Fruit fly (Drosophila melanogaster) whole organism, embryonic: ENCODE measurements around the gene CG10809.
A peak's percentile ranks its signal among the peaks of the same experiment; 100 is the strongest.

ENCODE experiments used
- ATbp ChIP-seq: fragments of 200-800 bp; sonication (Bioruptor generic); optimal IDR thresholded peaks from 2 replicates; lab custom pipeline; 2017; ENCODE audit warnings: missing biosample characterization, mild to moderate bottlenecking, missing genetic modification characterization, missing genetic modification reagents
- Adf1 ChIP-seq: fragments of 200-800 bp; sonication (Bioruptor generic); IDR thresholded peaks from 2 replicates; pipeline ENCODE4 v1.3.6; 2022; ENCODE audit warnings: missing biosample characterization, missing genetic modification characterization
- Atf6 ChIP-seq: fragments of 200-800 bp; sonication (Bioruptor generic); IDR thresholded peaks from 2 replicates; pipeline ENCODE4 v1.3.6; 2022; ENCODE audit warnings: missing biosample characterization, missing genetic modification characterization
- C15 ChIP-seq: fragments of 200-800 bp; sonication (Bioruptor generic); IDR thresholded peaks from 3 replicates; pipeline ENCODE4 v1.3.6; 2022; ENCODE audit warnings: missing biosample characterization, missing genetic modification characterization
- CG10321 ChIP-seq: fragments of 200-800 bp; sonication (Bioruptor generic); IDR thresholded peaks from 2 replicates; pipeline ENCODE4 v1.3.6; 2022; ENCODE audit warnings: missing biosample characterization, missing genetic modification characterization
- CG10979 ChIP-seq: fragments of 200-800 bp; sonication (Bioruptor generic); optimal IDR thresholded peaks from 2 replicates; lab custom pipeline; 2018; ENCODE audit warnings: missing biosample characterization, mild to moderate bottlenecking, missing genetic modification characterization, moderate library complexity
- CG11085 ChIP-seq: fragments of 200-800 bp; sonication (Bioruptor generic); IDR thresholded peaks from 2 replicates; pipeline ENCODE4 v1.3.6; 2022; ENCODE audit warnings: missing biosample characterization, missing genetic modification characterization
- CG12219 ChIP-seq: fragments of 200-800 bp; sonication (Bioruptor generic); optimal IDR thresholded peaks from 3 replicates; lab custom pipeline; 2018; ENCODE audit warnings: missing biosample characterization, mild to moderate bottlenecking, missing genetic modification characterization
- CG12659 ChIP-seq: fragments of 200-800 bp; sonication (Bioruptor generic); optimal IDR thresholded peaks from 3 replicates; lab custom pipeline; 2017; ENCODE audit warnings: mild to moderate bottlenecking, missing biosample characterization, missing genetic modification reagents, missing genetic modification characterization
- CG13296 ChIP-seq: fragments of 200-800 bp; sonication (Bioruptor generic); optimal IDR thresholded peaks from 3 replicates; lab custom pipeline; 2018; ENCODE audit warnings: missing biosample characterization, mild to moderate bottlenecking, missing genetic modification characterization
- CG14860 ChIP-seq: fragments of 200-800 bp; sonication (Bioruptor generic); IDR thresholded peaks from 3 replicates; pipeline ENCODE4 v1.3.6; 2022; ENCODE audit warnings: missing biosample characterization, missing genetic modification characterization; ENCODE audit not compliant: partially characterized antibody
- CG16863 ChIP-seq: fragments of 200-800 bp; sonication (Bioruptor generic); optimal IDR thresholded peaks from 3 replicates; lab custom pipeline; 2016; ENCODE audit warnings: missing biosample characterization, missing genetic modification characterization
- CG17186 ChIP-seq: fragments of 200-800 bp; sonication (Bioruptor generic); optimal IDR thresholded peaks from 3 replicates; lab custom pipeline; 2017; ENCODE audit warnings: missing biosample characterization, missing genetic modification reagents, missing genetic modification characterization
- CG2120 ChIP-seq: fragments of 200-800 bp; sonication (Bioruptor generic); optimal IDR thresholded peaks from 3 replicates; lab custom pipeline; 2016; ENCODE audit warnings: missing biosample characterization, missing genetic modification characterization
- CG2875 ChIP-seq: fragments of 200-800 bp; sonication (Bioruptor generic); optimal IDR thresholded peaks from 2 replicates; lab custom pipeline; 2017; ENCODE audit warnings: missing biosample characterization, mild to moderate bottlenecking, missing genetic modification characterization, missing genetic modification reagents
- CG3281 ChIP-seq: fragments of 200-800 bp; sonication (Bioruptor generic); optimal IDR thresholded peaks from 3 replicates; lab custom pipeline; 2017; ENCODE audit warnings: missing biosample characterization, mild to moderate bottlenecking, missing genetic modification characterization
- CG3995 ChIP-seq: fragments of 200-800 bp; sonication (Bioruptor generic); optimal IDR thresholded peaks from 3 replicates; lab custom pipeline; 2016; ENCODE audit warnings: missing biosample characterization, missing genetic modification characterization
- CG42726 ChIP-seq: fragments of 200-800 bp; sonication (Bioruptor generic); IDR thresholded peaks from 2 replicates; pipeline ENCODE4 v1.3.6; 2022; ENCODE audit warnings: missing biosample characterization, missing genetic modification characterization; ENCODE audit not compliant: partially characterized antibody
- CG7372 ChIP-seq: fragments of 200-800 bp; sonication (Bioruptor generic); IDR thresholded peaks from 2 replicates; pipeline ENCODE4 v1.3.6; 2022; ENCODE audit warnings: missing biosample characterization, missing genetic modification characterization
- CG7745 ChIP-seq: fragments of 200-800 bp; sonication (Bioruptor generic); optimal IDR thresholded peaks from 2 replicates; lab custom pipeline; 2018; ENCODE audit warnings: missing biosample characterization, mild to moderate bottlenecking, missing genetic modification characterization, moderate library complexity
- CG7786 ChIP-seq: fragments of 200-800 bp; sonication (Bioruptor generic); optimal IDR thresholded peaks from 2 replicates; lab custom pipeline; 2016; ENCODE audit warnings: missing biosample characterization, missing genetic modification characterization
- Drgx ChIP-seq: fragments of 200-800 bp; sonication (Bioruptor generic); IDR thresholded peaks from 2 replicates; pipeline ENCODE4 v1.3.6; 2022; ENCODE audit warnings: missing biosample characterization, missing genetic modification characterization
- H15 ChIP-seq: fragments of 200-800 bp; sonication (Bioruptor generic); IDR thresholded peaks from 3 replicates; pipeline ENCODE4 v1.3.6; 2022; ENCODE audit warnings: missing biosample characterization, missing genetic modification characterization
- Hr3 ChIP-seq: fragments of 200-800 bp; sonication (Bioruptor generic); optimal IDR thresholded peaks from 3 replicates; lab custom pipeline; 2016; ENCODE audit warnings: missing biosample characterization, missing genetic modification characterization
- PHDP ChIP-seq: fragments of 200-800 bp; sonication (Bioruptor generic); optimal IDR thresholded peaks from 3 replicates; lab custom pipeline; 2018; ENCODE audit warnings: missing biosample characterization, mild to moderate bottlenecking, missing genetic modification characterization, moderate library complexity
- Trl ChIP-seq, 3 experiments: fragments of >200 bp in 2 of 3; fragments of 200-800 bp in 1 of 3; sonication (Bioruptor generic) in 1 of 3; optimal IDR thresholded peaks; 2 replicates in 1 of 3; 3 replicates in 2 of 3; lab custom pipeline; 2016 to 2017; ENCODE audit warnings: missing biosample characterization in 1 of 3, missing genetic modification characterization in 1 of 3
- Usf ChIP-seq: fragments of 200-800 bp; sonication (Bioruptor generic); optimal IDR thresholded peaks from 2 replicates; lab custom pipeline; 2017; ENCODE audit warnings: missing genotype, missing biosample characterization, missing genetic modification characterization
- Xbp1 ChIP-seq: fragments of 200-800 bp; sonication (Bioruptor generic); optimal IDR thresholded peaks from 3 replicates; lab custom pipeline; 2016; ENCODE audit warnings: missing biosample characterization, mild to moderate bottlenecking, missing genetic modification characterization
- ac ChIP-seq: fragments of 200-800 bp; sonication (Bioruptor generic); optimal IDR thresholded peaks from 3 replicates; lab custom pipeline; 2017; ENCODE audit warnings: missing biosample characterization, mild to moderate bottlenecking, missing genetic modification characterization
- ara ChIP-seq: fragments of 200-800 bp; sonication (Bioruptor generic); IDR thresholded peaks from 2 replicates; pipeline ENCODE4 v1.3.6; 2022; ENCODE audit warnings: missing biosample characterization, missing genetic modification characterization
- bab2 ChIP-seq: fragments of 200-800 bp; sonication (Bioruptor generic); optimal IDR thresholded peaks from 2 replicates; lab custom pipeline; 2016; ENCODE audit warnings: missing biosample characterization, missing genetic modification characterization
- bigmax ChIP-seq: fragments of 200-800 bp; sonication (Bioruptor generic); optimal IDR thresholded peaks from 2 replicates; lab custom pipeline; 2018; ENCODE audit warnings: missing biosample characterization, mild to moderate bottlenecking, missing genetic modification characterization
- bsh ChIP-seq, 2 experiments: fragments of 200-800 bp; sonication (Bioruptor generic); optimal IDR thresholded peaks; 2 replicates each; lab custom pipeline; 2017 to 2018; ENCODE audit warnings: mild to moderate bottlenecking in 2 of 2, missing biosample characterization in 2 of 2, missing genetic modification characterization in 2 of 2, moderate library complexity in 1 of 2
- crol ChIP-seq: fragments of 200-800 bp; sonication (Bioruptor generic); IDR thresholded peaks from 2 replicates; pipeline ENCODE4 v1.3.6; 2022; ENCODE audit warnings: missing biosample characterization, missing genetic modification characterization
- cwo ChIP-seq: fragments of 200-800 bp; sonication (Bioruptor generic); optimal IDR thresholded peaks from 3 replicates; lab custom pipeline; 2017; ENCODE audit warnings: missing biosample characterization, missing genetic modification characterization, mild to moderate bottlenecking, moderate library complexity, missing genetic modification reagents
- lmd ChIP-seq: fragments of 200-800 bp; sonication (Bioruptor generic); IDR thresholded peaks from 2 replicates; pipeline ENCODE4 v1.3.6; 2022; ENCODE audit warnings: missing biosample characterization, missing genetic modification characterization
- luna ChIP-seq: fragments of 200-800 bp; sonication (Bioruptor generic); optimal IDR thresholded peaks from 2 replicates; lab custom pipeline; 2016; ENCODE audit warnings: missing biosample characterization, missing genetic modification characterization
- pfk ChIP-seq: fragments of 200-800 bp; sonication (Bioruptor generic); optimal IDR thresholded peaks from 2 replicates; lab custom pipeline; 2018; ENCODE audit warnings: missing biosample characterization, mild to moderate bottlenecking, missing genetic modification characterization, moderate library complexity
- pho ChIP-seq: fragments of 200-800 bp; sonication (Bioruptor generic); optimal IDR thresholded peaks from 2 replicates; lab custom pipeline; 2016; ENCODE audit warnings: missing biosample characterization, missing genetic modification characterization
- rib ChIP-seq: fragments of 200-800 bp; sonication (Bioruptor generic); IDR thresholded peaks from 2 replicates; pipeline ENCODE4 v1.3.6; 2022; ENCODE audit warnings: missing biosample characterization, missing genetic modification characterization
- run ChIP-seq: fragments of 200-800 bp; sonication (Bioruptor generic); optimal IDR thresholded peaks from 3 replicates; lab custom pipeline; 2018; ENCODE audit warnings: missing biosample characterization, mild to moderate bottlenecking, missing genetic modification characterization
- scrt ChIP-seq: fragments of 200-800 bp; sonication (Bioruptor generic); optimal IDR thresholded peaks from 2 replicates; lab custom pipeline; 2018; ENCODE audit warnings: missing biosample characterization, mild to moderate bottlenecking, missing genetic modification characterization, moderate library complexity
- slp2 ChIP-seq: fragments of 200-800 bp; sonication (Bioruptor generic); optimal IDR thresholded peaks from 2 replicates; lab custom pipeline; 2016; ENCODE audit warnings: missing biosample characterization, missing genetic modification characterization
- sug ChIP-seq: fragments of 200-800 bp; optimal IDR thresholded peaks from 2 replicates; lab custom pipeline; 2019; ENCODE audit warnings: missing biosample characterization, mild to moderate bottlenecking, missing genetic modification characterization, moderate library complexity
- usp ChIP-seq: fragments of >200 bp; optimal IDR thresholded peaks from 2 replicates; lab custom pipeline; 2017; ENCODE audit warnings: missing biosample characterization, missing genetic modification characterization
- yki ChIP-seq: fragments of >200 bp; optimal IDR thresholded peaks from 3 replicates; lab custom pipeline; 2018

CG10809 gene

dm6 chr3L:9897164-9897783 is 37.6 kb upstream of the CG10809 start (continued):
- TF ChIP-seq CG3995 (GFP tag; lab: Kevin White, UChicago) = no peak
- TF ChIP-seq yki = no peak
- TF ChIP-seq CG12219 (GFP tag; lab: Kevin White, UChicago) = no peak
- TF ChIP-seq cwo (GFP tag; lab: Kevin White, UChicago) = peak; percentile 3
- TF ChIP-seq CG11085 (GFP tag; lab: Robert Waterston, UW) = no peak
- TF ChIP-seq ac (GFP tag; lab: Kevin White, UChicago) = no peak
- TF ChIP-seq CG17186 (GFP tag; lab: Kevin White, UChicago) = no peak
- TF ChIP-seq CG2120 = peak; percentile 27
- no peak for TF ChIP-seq CG10979 (tag; lab: Kevin White, UChicago)
- TF ChIP-seq CG7372 = no peak
- no peak for TF ChIP-seq crol (GFP tag; lab: Robert Waterston, UW)
- TF ChIP-seq pho (GFP tag; lab: Kevin White, UChicago) = no peak
- TF ChIP-seq Trl (optimal IDR thresholded peaks at IDR 0.05; lab: Kevin White, UChicago) = no peak
- TF ChIP-seq Trl (GFP tag; optimal IDR thresholded peaks at IDR 0.05; lab: Kevin White, UChicago) = no peak
- no peak for TF ChIP-seq CG10321 (GFP tag; lab: Robert Waterston, UW)
- peak; percentile 11; the same call in 1 of the 2 replicates for TF ChIP-seq Adf1 (GFP tag; lab: Robert Waterston, UW)
- TF ChIP-seq CG13296 (GFP tag; lab: Kevin White, UChicago) = no peak
- peak; percentile 39 for TF ChIP-seq sug (tag; lab: Kevin White, UChicago)
- no peak for TF ChIP-seq Drgx
- TF ChIP-seq lmd = no peak
- no peak for TF ChIP-seq usp (GFP tag; lab: Kevin White, UChicago)
- peak; percentile 39 for TF ChIP-seq Xbp1 (GFP tag; lab: Kevin White, UChicago)
- TF ChIP-seq CG12659 (GFP tag; lab: Kevin White, UChicago) = no peak
- TF ChIP-seq CG16863 (GFP tag; lab: Kevin White, UChicago) = no peak
- TF ChIP-seq CG7786 (GFP tag; lab: Kevin White, UChicago) = no peak
- no peak for TF ChIP-seq ara (GFP tag; lab: Robert Waterston, UW)
- TF ChIP-seq bigmax (GFP tag; lab: Kevin White, UChicago) = no peak
- no peak for TF ChIP-seq Atf6 (GFP tag; lab: Robert Waterston, UW)
- TF ChIP-seq CG2875 = no peak
- no peak for TF ChIP-seq ATbp
- TF ChIP-seq luna (GFP tag; lab: Kevin White, UChicago) = no peak
- no peak for TF ChIP-seq C15 (GFP tag; lab: Robert Waterston, UW)
- TF ChIP-seq CG3281 (GFP tag; lab: Kevin White, UChicago) = peak; percentile 14
- no peak for TF ChIP-seq pfk (GFP tag; lab: Kevin White, UChicago)
- no peak for TF ChIP-seq bab2 (GFP tag; lab: Kevin White, UChicago)
- TF ChIP-seq Usf (GFP tag; lab: Kevin White, UChicago) = no peak
- TF ChIP-seq rib (GFP tag; lab: Robert Waterston, UW) = peak; percentile 72
- TF ChIP-seq PHDP (tag; lab: Kevin White, UChicago) = no peak
- TF ChIP-seq run = no peak
- no peak for TF ChIP-seq Hr3 (GFP tag; lab: Kevin White, UChicago)
- no peak for TF ChIP-seq H15 (GFP tag; lab: Robert Waterston, UW)
- no peak for TF ChIP-seq slp2 (GFP tag; lab: Kevin White, UChicago)
- TF ChIP-seq CG7745 (tag; lab: Kevin White, UChicago) = no peak
- no peak for TF ChIP-seq CG14860 (GFP tag; lab: Robert Waterston, UW)
- TF ChIP-seq scrt (GFP tag; lab: Kevin White, UChicago) = no peak
- TF ChIP-seq bsh (GFP tag; optimal IDR thresholded peaks at IDR 0.05; lab: Kevin White, UChicago) = peak in 1 of 2 experiments; percentile 9
- no peak for TF ChIP-seq CG42726 (GFP tag; lab: Robert Waterston, UW)
- TF ChIP-seq, all 482 proteins: peak for 31
